Fruit fly (Drosophila melanogaster): ENCODE results near the gene CG10365.

The CG10365 gene

DNA sequence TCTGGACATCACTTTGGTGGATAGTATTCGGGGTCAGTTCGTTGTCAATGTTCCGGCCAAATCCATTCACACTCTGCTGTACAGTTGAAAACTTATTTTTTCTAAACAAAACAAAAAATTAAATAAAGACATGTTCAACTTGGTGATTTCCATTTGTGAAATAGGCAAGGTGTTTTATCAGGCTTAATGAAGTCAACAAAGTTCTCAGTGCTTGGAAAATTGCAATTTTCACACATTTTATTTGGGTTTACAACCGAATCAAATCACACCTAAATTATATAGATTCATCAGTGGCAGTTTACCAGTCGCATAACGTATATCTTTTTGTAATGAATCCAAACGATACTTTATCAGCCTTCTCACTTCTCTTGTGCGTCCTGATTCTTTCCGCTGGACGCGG lies 20.7 kb upstream of the CG10365 start, which contains the start of gene Qsox4:
Gene Qsox4 (plus strand): TSS at position 301 of the 400 bp plus-strand sequence.
- TF ChIP-seq psq (GFP tag; optimal IDR thresholded peaks at IDR 0.05) = no peak
- no peak for TF ChIP-seq dsf (GFP tag; optimal IDR thresholded peaks at IDR 0.05; ENCODE audit: borderline replicate concordance)
- no peak for TF ChIP-seq dmrt93B (GFP tag; optimal IDR thresholded peaks at IDR 0.05)
- TF ChIP-seq br (GFP tag; optimal IDR thresholded peaks at IDR 0.05) = no peak
- no peak for TF ChIP-seq Rel (GFP tag; optimal IDR thresholded peaks at IDR 0.05)
- no peak for TF ChIP-seq Rel (tag; optimal IDR thresholded peaks at IDR 0.05)
- no peak for TF ChIP-seq usp (GFP tag; optimal IDR thresholded peaks at IDR 0.05)
- TF ChIP-seq pan (optimal IDR thresholded peaks at IDR 0.05) = no peak
- TF ChIP-seq N (GFP tag; optimal IDR thresholded peaks at IDR 0.05) = no peak
- no peak for TF ChIP-seq foxo (GFP tag; optimal IDR thresholded peaks at IDR 0.05)
- TF ChIP-seq Mio (GFP tag; optimal IDR thresholded peaks at IDR 0.05) = no peak
- TF ChIP-seq Myc (optimal IDR thresholded peaks at IDR 0.05) = no peak
- no peak for TF ChIP-seq Abd-B (GFP tag; optimal IDR thresholded peaks at IDR 0.05)
- no peak for TF ChIP-seq Dif (GFP tag; optimal IDR thresholded peaks at IDR 0.05; ENCODE audit: partially characterized antibody)
- TF ChIP-seq sv (GFP tag; optimal IDR thresholded peaks at IDR 0.05) = no peak
- no peak for TF ChIP-seq Sp1 (GFP tag; optimal IDR thresholded peaks at IDR 0.05)
- no peak for TF ChIP-seq CrebA (GFP tag; optimal IDR thresholded peaks at IDR 0.05; ENCODE audit: borderline replicate concordance)
- TF ChIP-seq fru (GFP tag; optimal IDR thresholded peaks at IDR 0.05) = no peak

- no peak for TF ChIP-seq Hnf4 (GFP tag; optimal IDR thresholded peaks at IDR 0.05)
- TF ChIP-seq h (GFP tag; optimal IDR thresholded peaks at IDR 0.05) = peak; percentile 6
- peak; percentile 5 for TF ChIP-seq rgr (GFP tag; optimal IDR thresholded peaks at IDR 0.05)
- no peak for TF ChIP-seq Dfd (GFP tag; optimal IDR thresholded peaks at IDR 0.05)
- TF ChIP-seq jim (GFP tag; optimal IDR thresholded peaks at IDR 0.05) = no peak
- no peak for TF ChIP-seq Vsx2 (GFP tag; optimal IDR thresholded peaks at IDR 0.05; ENCODE audit: partially characterized antibody)
- TF ChIP-seq woc (GFP tag; optimal IDR thresholded peaks at IDR 0.05) = no peak
- TF ChIP-seq foxo (GFP tag; optimal IDR thresholded peaks at IDR 0.05) = peak in 1 of 2 experiments; percentile 11
- no peak for TF ChIP-seq Dif (GFP tag; optimal IDR thresholded peaks at IDR 0.05; ENCODE audit: partially characterized antibody)
- no peak for TF ChIP-seq tai (GFP tag; optimal IDR thresholded peaks at IDR 0.05)
- TF ChIP-seq ey (GFP tag; optimal IDR thresholded peaks at IDR 0.05) = peak; percentile 21
- no peak for TF ChIP-seq dsf (GFP tag; optimal IDR thresholded peaks at IDR 0.05; ENCODE audit: borderline replicate concordance)
- TF ChIP-seq sage (GFP tag; optimal IDR thresholded peaks at IDR 0.05) = no peak
- TF ChIP-seq brk (GFP tag; optimal IDR thresholded peaks at IDR 0.05) = no peak
Measured at dm6 chr3R:23704383-23705033, 18.6 kb upstream of the CG10365 start, which contains the start of gene Gba1b. TSS of gene Gba1b (plus strand) at chr3R:23704804.

DNA sequence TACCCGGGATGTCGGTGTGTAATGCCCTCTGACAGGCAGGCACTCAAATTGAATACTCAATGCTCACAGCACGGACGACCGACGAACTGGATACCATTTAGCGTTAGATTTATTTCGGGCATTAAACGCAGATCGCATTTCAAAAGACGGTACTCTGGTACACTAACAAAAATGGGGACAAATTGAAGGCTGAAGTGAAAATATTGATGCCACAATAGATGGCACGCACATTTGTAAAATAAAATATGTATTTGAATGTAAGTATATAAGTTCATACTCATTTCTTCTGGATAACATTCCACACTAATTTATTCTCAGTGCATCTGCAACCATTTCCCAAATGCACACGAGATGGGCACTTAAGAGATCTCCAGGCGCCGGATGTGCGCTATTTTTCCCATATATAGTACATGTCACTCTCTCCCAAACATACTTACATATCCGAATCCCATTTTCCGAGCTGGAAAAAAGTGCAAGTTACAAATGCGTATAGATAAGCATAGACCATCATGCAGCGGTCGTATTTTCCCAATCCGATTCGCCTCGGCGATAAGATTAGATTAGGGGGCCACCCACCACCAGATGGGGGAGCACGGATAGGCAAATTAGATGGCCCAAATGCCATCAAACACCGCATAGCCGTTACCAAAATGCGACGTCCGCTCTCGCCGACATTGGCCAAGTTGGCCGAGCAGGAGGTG lies 13.5 kb upstream of the CG10365 start, which contains the start of gene CG10301:
Gene CG10301 (plus strand): TSS at position 651 of the 701 bp plus-strand sequence.
- no peak for TF ChIP-seq Sp1 (GFP tag; optimal IDR thresholded peaks at IDR 0.05)
- TF ChIP-seq sv (GFP tag; optimal IDR thresholded peaks at IDR 0.05) = peak; percentile 35

- TF ChIP-seq dmrt93B (GFP tag; optimal IDR thresholded peaks at IDR 0.05) = no peak
- TF ChIP-seq OdsH (GFP tag; optimal IDR thresholded peaks at IDR 0.05) = no peak
Measured at dm6 chr3R:23711195-23711594, 11.9 kb upstream of the CG10365 start, which contains the start of gene CG10300. TSS of gene CG10300 (plus strand) at chr3R:23711527.

dm6 chr3R:23713901-23714300 lies 9.2 kb upstream of the CG10365 start:
- TF ChIP-seq rgr (GFP tag; optimal IDR thresholded peaks at IDR 0.05) (peak; percentile 87), Mio (GFP tag; optimal IDR thresholded peaks at IDR 0.05) (peak; percentile 10), dmrt93B (GFP tag; optimal IDR thresholded peaks at IDR 0.05) (peak; percentile 75), Myc (optimal IDR thresholded peaks at IDR 0.05) (no peak), woc (GFP tag; optimal IDR thresholded peaks at IDR 0.05) (peak; percentile 65), sv (GFP tag; optimal IDR thresholded peaks at IDR 0.05) (peak; percentile 45), dsf (GFP tag; optimal IDR thresholded peaks at IDR 0.05; ENCODE audit: borderline replicate concordance) (peak; percentile 37), foxo (GFP tag; optimal IDR thresholded peaks at IDR 0.05) (peak; percentile 55 to 88), jim (GFP tag; optimal IDR thresholded peaks at IDR 0.05) (no peak), fru (GFP tag; optimal IDR thresholded peaks at IDR 0.05) (peak; percentile 87), brk (GFP tag; optimal IDR thresholded peaks at IDR 0.05) (peak; percentile 72), sage (GFP tag; optimal IDR thresholded peaks at IDR 0.05) (peak; percentile 65), Dfd (GFP tag; optimal IDR thresholded peaks at IDR 0.05) (no peak), Dif (GFP tag; optimal IDR thresholded peaks at IDR 0.05; ENCODE audit: partially characterized antibody) (no peak), Hnf4 (GFP tag; optimal IDR thresholded peaks at IDR 0.05) (peak; percentile 91), CG32264 (GFP tag; optimal IDR thresholded peaks at IDR 0.05) (peak; percentile 61), tai (GFP tag; optimal IDR thresholded peaks at IDR 0.05) (peak; percentile 76), h (GFP tag; optimal IDR thresholded peaks at IDR 0.05) (peak; percentile 90), lola (GFP tag; optimal IDR thresholded peaks at IDR 0.05) (no peak), Jra (GFP tag; optimal IDR thresholded peaks at IDR 0.05) (peak; percentile 83), Vsx2 (GFP tag; optimal IDR thresholded peaks at IDR 0.05; ENCODE audit: partially characterized antibody) (no peak), Rel (GFP tag; optimal IDR thresholded peaks at IDR 0.05) (peak; percentile 22), Rel (tag; optimal IDR thresholded peaks at IDR 0.05) (peak; percentile 21), CG9705 (GFP tag; optimal IDR thresholded peaks at IDR 0.05) (peak; percentile 74), psq (GFP tag; optimal IDR thresholded peaks at IDR 0.05) (peak; percentile 76), HLH106 (tag; optimal IDR thresholded peaks at IDR 0.05) (peak; percentile 78), Hr83 (GFP tag; optimal IDR thresholded peaks at IDR 0.05; ENCODE audit: poor library complexity, severe bottlenecking) (no peak), pan (optimal IDR thresholded peaks at IDR 0.05) (no peak), Sp1 (GFP tag; optimal IDR thresholded peaks at IDR 0.05) (peak; percentile 86), OdsH (GFP tag; optimal IDR thresholded peaks at IDR 0.05) (peak; percentile 88), ey (GFP tag; optimal IDR thresholded peaks at IDR 0.05) (peak; percentile 86)

Measured in whole organism, wandering third instar larva.